Worm (Caenorhabditis elegans) whole organism, L2 larva: Measurements from ENCODE around the gene dgtr-1.
A peak's percentile ranks its signal among the peaks of the same experiment; 100 is the strongest.

Experiments
- F13H6.1 ChIP-seq: sonication (generic microtip); optimal IDR thresholded peaks from 2 replicates; lab custom pipeline; 2016; ENCODE audit warnings: missing genetic modification characterization, missing compliant biosample characterization
- Y55F3AM.14 ChIP-seq: fragments of 200-800 bp; sonication (Bioruptor generic); optimal IDR thresholded peaks from 2 replicates; lab custom pipeline; 2018; ENCODE audit warnings: mild to moderate bottlenecking, missing genetic modification characterization, missing compliant biosample characterization
- ama-1 ChIP-seq: fragments of 150-350 bp; optimal IDR thresholded peaks from 2 replicates; lab custom pipeline; 2018; ENCODE audit warnings: inconsistent platforms
- blmp-1 ChIP-seq: sonication (generic microtip); optimal IDR thresholded peaks from 2 replicates; lab custom pipeline; 2017; ENCODE audit warnings: missing genetic modification characterization, mild to moderate bottlenecking, missing compliant biosample characterization, antibody characterized with exemption, moderate library complexity; ENCODE audit not compliant: insufficient read depth
- crh-2 ChIP-seq: sonication (generic microtip); optimal IDR thresholded peaks from 2 replicates; lab custom pipeline; 2017; ENCODE audit warnings: missing biosample characterization, missing genetic modification characterization
- dmd-4 ChIP-seq: sonication (generic microtip); optimal IDR thresholded peaks from 2 replicates; lab custom pipeline; 2017; ENCODE audit warnings: missing biosample characterization, missing genetic modification characterization
- elt-3 ChIP-seq: sonication (generic microtip); optimal IDR thresholded peaks from 2 replicates; lab custom pipeline; 2017; ENCODE audit warnings: missing biosample characterization, missing genetic modification characterization
- fos-1 ChIP-seq: fragments of 150-350 bp; optimal IDR thresholded peaks from 2 replicates; lab custom pipeline; 2014; ENCODE audit warnings: missing biosample characterization, missing genetic modification characterization
- lin-11 ChIP-seq: fragments of 150-350 bp; sonication (generic microtip); optimal IDR thresholded peaks from 2 replicates; lab custom pipeline; 2014; ENCODE audit warnings: missing biosample characterization, missing genetic modification characterization, inconsistent platforms, mixed read lengths
- lin-13 ChIP-seq: fragments of 150-350 bp; optimal IDR thresholded peaks from 2 replicates; lab custom pipeline; 2014; ENCODE audit warnings: missing biosample characterization, missing genetic modification reagents, missing genetic modification characterization
- lsy-2 ChIP-seq, 2 experiments: fragments of 150-350 bp in 1 of 2; sonication (generic microtip) in 1 of 2; optimal IDR thresholded peaks; 2 replicates each; lab custom pipeline; 2014 to 2017; ENCODE audit warnings: missing biosample characterization in 2 of 2, missing genetic modification characterization in 2 of 2
- mab-5 ChIP-seq: fragments of 150-350 bp; optimal IDR thresholded peaks from 2 replicates; lab custom pipeline; 2014; ENCODE audit warnings: missing biosample characterization, missing genetic modification characterization
- mbf-1 ChIP-seq: sonication (generic microtip); optimal IDR thresholded peaks from 2 replicates; lab custom pipeline; 2017; ENCODE audit warnings: missing biosample characterization, missing genetic modification characterization
- mdl-1 ChIP-seq, 2 experiments: fragments of 150-350 bp in 1 of 2; sonication (generic microtip) in 1 of 2; optimal IDR thresholded peaks; 2 replicates each; lab custom pipeline; 2017; ENCODE audit warnings: missing biosample characterization in 2 of 2, missing genetic modification characterization in 2 of 2
- nhr-10 ChIP-seq: sonication (generic microtip); optimal IDR thresholded peaks from 2 replicates; lab custom pipeline; 2017; ENCODE audit warnings: missing biosample characterization, missing genetic modification characterization
- nhr-12 ChIP-seq: fragments of 150-350 bp; optimal IDR thresholded peaks from 2 replicates; lab custom pipeline; 2014; ENCODE audit warnings: missing biosample characterization, missing genetic modification characterization
- nhr-129 ChIP-seq: fragments of 150-350 bp; optimal IDR thresholded peaks from 2 replicates; lab custom pipeline; 2014; ENCODE audit warnings: missing biosample characterization, missing genetic modification characterization
- nhr-21 ChIP-seq: fragments of 150-350 bp; optimal IDR thresholded peaks from 2 replicates; lab custom pipeline; 2014; ENCODE audit warnings: missing biosample characterization, missing genetic modification characterization
- nhr-23 ChIP-seq: fragments of 150-350 bp; optimal IDR thresholded peaks from 2 replicates; lab custom pipeline; 2014; ENCODE audit warnings: missing biosample characterization, missing genetic modification reagents, missing genetic modification characterization
- nhr-25 ChIP-seq: fragments of 150-350 bp; sonication (generic microtip); optimal IDR thresholded peaks from 3 replicates; lab custom pipeline; 2014; ENCODE audit warnings: missing biosample characterization, missing genetic modification characterization
- nhr-6 ChIP-seq: fragments of 150-350 bp; optimal IDR thresholded peaks from 2 replicates; lab custom pipeline; 2014; ENCODE audit warnings: missing biosample characterization, missing genetic modification characterization
- nhr-77 ChIP-seq: fragments of 150-350 bp; optimal IDR thresholded peaks from 2 replicates; lab custom pipeline; 2014; ENCODE audit warnings: missing biosample characterization, missing genetic modification characterization
- skn-1 ChIP-seq: sonication (generic microtip); optimal IDR thresholded peaks from 2 replicates; lab custom pipeline; 2017; ENCODE audit warnings: missing biosample characterization, missing genetic modification characterization
- sma-3 ChIP-seq: sonication (generic microtip); optimal IDR thresholded peaks from 2 replicates; lab custom pipeline; 2016; ENCODE audit warnings: missing genetic modification reagents, missing genetic modification characterization, missing compliant biosample characterization
- sma-9 ChIP-seq, 2 experiments: fragments of 150-350 bp in 1 of 2; sonication (generic microtip) in 1 of 2; optimal IDR thresholded peaks; 2 replicates each; lab custom pipeline; 2014 to 2016; ENCODE audit warnings: missing genetic modification characterization in 2 of 2, mild to moderate bottlenecking in 1 of 2, missing biosample characterization in 1 of 2, missing compliant biosample characterization in 1 of 2, missing genetic modification reagents in 1 of 2, moderate library complexity in 1 of 2
- unc-55 ChIP-seq: fragments of 150-350 bp; sonication (generic microtip); optimal IDR thresholded peaks from 3 replicates; lab custom pipeline; 2014; ENCODE audit warnings: missing biosample characterization, missing genetic modification reagents, missing genetic modification characterization
- zag-1 ChIP-seq: fragments of 150-350 bp; optimal IDR thresholded peaks from 2 replicates; lab custom pipeline; 2014; ENCODE audit warnings: missing biosample characterization, missing genetic modification characterization
- ztf-1 ChIP-seq: fragments of 200-800 bp; sonication (Bioruptor generic); conservative IDR thresholded peaks from 2 replicates; pipeline ENCODE4 v1.3.6; 2022; ENCODE audit warnings: missing genetic modification characterization, missing compliant biosample characterization
- ztf-11 ChIP-seq: sonication (generic microtip); optimal IDR thresholded peaks from 2 replicates; lab custom pipeline; 2017; ENCODE audit warnings: missing biosample characterization, missing genetic modification characterization
- ztf-4 ChIP-seq: fragments of 150-350 bp; optimal IDR thresholded peaks from 2 replicates; lab custom pipeline; 2014; ENCODE audit warnings: missing biosample characterization, missing genetic modification characterization

dgtr-1 gene

DNA sequence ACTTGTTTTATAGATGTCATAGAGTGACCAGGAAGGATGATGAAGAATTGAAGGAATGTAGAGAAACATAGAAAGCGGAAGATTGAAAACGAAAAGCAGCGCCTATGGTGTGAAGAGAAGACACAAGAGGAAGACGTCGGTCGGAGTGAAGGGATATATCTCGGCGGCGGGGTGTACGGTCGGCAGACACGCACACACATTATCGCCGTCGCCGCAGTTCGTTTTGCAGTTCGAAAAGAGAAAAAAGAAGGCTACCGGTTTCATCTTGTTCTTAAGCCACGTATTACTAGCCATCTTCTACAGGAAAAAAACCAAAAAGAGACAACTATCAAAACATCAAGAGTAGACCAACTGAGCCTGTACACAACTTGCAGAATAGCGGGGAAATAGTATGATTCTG, 16.4 kb downstream of the dgtr-1 start:
- TF ChIP-seq fos-1, result peak; percentile 7
- TF ChIP-seq nhr-21 (tag; lab: Kevin White, UChicago), result peak; percentile 8
- TF ChIP-seq nhr-77 (tag; lab: Kevin White, UChicago), result no peak
- TF ChIP-seq elt-3 (tag; lab: Kevin White, UChicago), result no peak

DNA sequence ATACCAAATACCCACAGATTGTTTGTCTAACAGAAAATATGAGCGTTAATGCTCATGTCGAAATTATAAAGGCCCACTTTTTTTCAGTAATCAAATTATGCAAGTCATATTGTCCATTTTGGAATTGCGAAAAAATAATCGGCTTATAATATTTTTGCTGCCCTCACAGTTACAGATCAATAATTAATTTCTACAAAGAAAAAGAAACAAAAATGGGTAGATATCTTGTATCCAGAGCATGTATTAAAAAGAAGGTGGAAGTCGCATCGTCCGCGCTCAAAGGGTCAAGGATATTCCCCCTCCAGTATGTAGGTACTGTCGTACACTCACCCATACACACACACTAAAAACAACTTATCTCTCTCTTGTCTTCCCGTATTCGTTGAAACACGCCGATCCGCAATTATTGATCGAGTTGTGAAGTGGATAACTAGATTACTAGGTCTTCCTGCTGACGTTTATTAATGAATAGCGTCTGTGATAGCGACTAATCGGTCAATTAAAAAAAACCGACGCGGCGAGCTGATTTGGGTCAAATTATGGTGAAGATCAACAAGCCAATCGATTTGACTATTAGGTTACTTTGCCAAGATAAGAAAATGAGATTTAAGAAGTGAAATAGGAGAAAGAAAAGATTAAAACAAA, 17.0 kb downstream of the dgtr-1 start:
- no peak for TF ChIP-seq skn-1 (tag; lab: Kevin White, UChicago)
- peak; percentile 37 for TF ChIP-seq nhr-21 (tag; lab: Kevin White, UChicago)
- TF ChIP-seq sma-9 (GFP tag; optimal IDR thresholded peaks at IDR 0.05; lab: Kevin White, UChicago), result peak; percentile 13
- no peak for TF ChIP-seq sma-9 (tag; optimal IDR thresholded peaks at IDR 0.05; lab: Kevin White, UChicago)
- no peak for TF ChIP-seq lsy-2 (tag; optimal IDR thresholded peaks at IDR 0.05; lab: Kevin White, UChicago)

ce11 chrV:6514887-6515324, 18.0 kb downstream of the dgtr-1 start, which contains the start of gene dpy-11:
dpy-11 (minus strand) TSS chrV:6515240.
- no peak for TF ChIP-seq elt-3 (tag; lab: Kevin White, UChicago)
- TF ChIP-seq Y55F3AM.14 (GFP tag; lab: Kevin White, UChicago), result peak; percentile 43
- no peak for TF ChIP-seq dmd-4 (tag; lab: Kevin White, UChicago)
- peak; percentile 17 for TF ChIP-seq F13H6.1
- TF ChIP-seq mab-5 (tag; lab: Kevin White, UChicago), result peak; percentile 17
- peak; percentile 64 for TF ChIP-seq ztf-4 (tag; lab: Kevin White, UChicago)
- peak; percentile 59 for TF ChIP-seq sma-3
- no peak for TF ChIP-seq lin-11 (tag; lab: Kevin White, UChicago)
- peak; percentile 36 for TF ChIP-seq fos-1
- TF ChIP-seq nhr-6 (tag; lab: Kevin White, UChicago), result peak; percentile 43
- TF ChIP-seq nhr-25 (tag; lab: Kevin White, UChicago), result peak; percentile 51
- TF ChIP-seq nhr-21 (tag; lab: Kevin White, UChicago), result peak; percentile 59
- peak; percentile 60 for TF ChIP-seq crh-2 (tag; lab: Kevin White, UChicago)
- TF ChIP-seq ama-1, result peak; percentile 96
- peak; percentile 34 for TF ChIP-seq lin-13 (GFP tag; lab: Kevin White, UChicago)
- TF ChIP-seq blmp-1 (tag; lab: Kevin White, UChicago), result peak; percentile 37
- no peak for TF ChIP-seq zag-1 (tag; lab: Kevin White, UChicago)
- TF ChIP-seq nhr-129 (tag; lab: Kevin White, UChicago), result peak; percentile 87
- no peak for TF ChIP-seq nhr-23 (tag; lab: Kevin White, UChicago)
- peak; percentile 14 for TF ChIP-seq sma-9 (GFP tag; optimal IDR thresholded peaks at IDR 0.05; lab: Kevin White, UChicago)
- no peak for TF ChIP-seq sma-9 (tag; optimal IDR thresholded peaks at IDR 0.05; lab: Kevin White, UChicago)
- peak in 1 of 2 experiments; percentile 51 for TF ChIP-seq lsy-2 (tag; optimal IDR thresholded peaks at IDR 0.05; lab: Kevin White, UChicago)
- TF ChIP-seq mdl-1 (tag; optimal IDR thresholded peaks at IDR 0.05; lab: Kevin White, UChicago), result peak in 1 of 2 experiments; percentile 0

DNA sequence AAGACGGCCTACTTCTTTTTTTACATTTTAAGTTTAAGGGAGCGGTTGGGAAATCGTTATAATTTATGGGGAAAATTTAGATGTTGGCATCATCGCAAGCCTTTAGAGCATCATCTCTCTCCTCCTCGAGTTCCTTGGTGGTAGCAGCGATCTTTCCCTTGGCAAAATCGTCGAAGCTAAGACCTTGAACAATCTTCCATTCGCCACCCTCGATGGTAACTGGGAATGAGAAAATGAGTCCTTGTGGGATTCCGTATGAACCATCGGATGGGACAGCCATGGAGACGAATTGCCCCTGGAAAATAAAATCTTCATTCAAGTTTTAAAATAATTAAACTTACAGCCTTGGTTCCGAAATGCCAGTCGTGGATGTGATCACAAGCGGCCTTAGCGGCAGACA, 18.4 kb downstream of the dgtr-1 start:
- TF ChIP-seq nhr-10 (tag; lab: Kevin White, UChicago) (no peak), mdl-1 (tag; optimal IDR thresholded peaks at IDR 0.05; lab: Kevin White, UChicago) (no peak), ama-1 (no peak), ztf-1 (no peak), dmd-4 (tag; lab: Kevin White, UChicago) (no peak), mab-5 (tag; lab: Kevin White, UChicago) (no peak), nhr-12 (tag; lab: Kevin White, UChicago) (no peak), lin-11 (tag; lab: Kevin White, UChicago) (no peak), ztf-11 (tag; lab: Kevin White, UChicago) (no peak), mbf-1 (tag; lab: Kevin White, UChicago) (no peak)

- peak; percentile 10 for TF ChIP-seq sma-9 (GFP tag; optimal IDR thresholded peaks at IDR 0.05; lab: Kevin White, UChicago)
- no peak for TF ChIP-seq sma-9 (tag; optimal IDR thresholded peaks at IDR 0.05; lab: Kevin White, UChicago)
- no peak for TF ChIP-seq blmp-1 (tag; lab: Kevin White, UChicago)
- peak; percentile 67 for TF ChIP-seq unc-55 (GFP tag; lab: Kevin White, UChicago)
Observed at ce11 chrV:6516491-6517304, 19.8 kb downstream of the dgtr-1 start, which contains the start of gene mdh-1. mdh-1 (minus strand) TSS chrV:6516526.
